Fruit fly (Drosophila melanogaster): ENCODE data around the gene hdly.

The hdly gene

DNA sequence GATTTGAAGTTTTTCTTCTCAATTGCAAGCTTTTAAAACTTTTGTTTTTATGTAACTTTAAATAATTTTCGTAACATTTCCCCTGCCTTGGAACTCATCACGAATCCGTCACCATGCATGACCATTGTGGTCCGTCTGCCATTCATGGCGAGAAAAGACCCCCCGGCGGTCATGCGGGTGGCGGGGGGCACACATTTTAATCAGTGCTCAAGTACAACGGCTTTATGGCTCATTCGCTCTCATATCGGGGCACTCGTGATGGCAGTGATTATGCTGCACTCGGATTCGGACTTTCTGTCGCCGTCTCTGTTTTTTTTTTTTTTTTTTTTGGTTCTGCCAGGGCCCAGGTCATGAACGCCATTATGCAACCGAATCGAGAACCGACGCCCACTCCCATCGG lies 40.4 kb downstream of the hdly start:
- TF ChIP-seq svp (GFP tag) (peak; percentile 94), Eip78C (GFP tag) (peak; percentile 22), salr (GFP tag; optimal IDR thresholded peaks at IDR 0.05) (no peak)

DNA sequence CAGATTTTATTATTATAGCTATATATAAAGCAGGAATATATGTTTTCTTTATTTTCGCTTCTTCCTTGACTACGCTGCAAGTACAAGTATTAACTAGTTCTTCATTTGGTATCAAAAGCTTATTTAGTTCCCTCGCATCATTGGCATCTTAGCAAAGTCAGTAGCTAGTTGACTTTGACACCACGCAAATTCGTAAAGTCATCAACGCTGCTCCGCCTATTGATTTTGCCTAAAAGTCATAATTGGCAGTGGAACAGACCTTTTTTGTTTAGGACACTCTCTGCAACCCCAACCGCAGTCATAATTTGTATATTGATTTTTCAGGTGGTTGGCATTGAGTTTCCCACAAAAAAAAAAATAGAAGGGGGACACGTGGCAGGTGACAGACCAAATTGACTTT lies 41.0 kb downstream of the hdly start:
- TF ChIP-seq CG8319 (GFP tag; optimal IDR thresholded peaks at IDR 0.05), result no peak
- peak; percentile 49 for TF ChIP-seq fkh (GFP tag; optimal IDR thresholded peaks at IDR 0.05)
- TF ChIP-seq lz (GFP tag; optimal IDR thresholded peaks at IDR 0.05), result no peak
- TF ChIP-seq Sox15 (GFP tag; optimal IDR thresholded peaks at IDR 0.05), result no peak

DNA sequence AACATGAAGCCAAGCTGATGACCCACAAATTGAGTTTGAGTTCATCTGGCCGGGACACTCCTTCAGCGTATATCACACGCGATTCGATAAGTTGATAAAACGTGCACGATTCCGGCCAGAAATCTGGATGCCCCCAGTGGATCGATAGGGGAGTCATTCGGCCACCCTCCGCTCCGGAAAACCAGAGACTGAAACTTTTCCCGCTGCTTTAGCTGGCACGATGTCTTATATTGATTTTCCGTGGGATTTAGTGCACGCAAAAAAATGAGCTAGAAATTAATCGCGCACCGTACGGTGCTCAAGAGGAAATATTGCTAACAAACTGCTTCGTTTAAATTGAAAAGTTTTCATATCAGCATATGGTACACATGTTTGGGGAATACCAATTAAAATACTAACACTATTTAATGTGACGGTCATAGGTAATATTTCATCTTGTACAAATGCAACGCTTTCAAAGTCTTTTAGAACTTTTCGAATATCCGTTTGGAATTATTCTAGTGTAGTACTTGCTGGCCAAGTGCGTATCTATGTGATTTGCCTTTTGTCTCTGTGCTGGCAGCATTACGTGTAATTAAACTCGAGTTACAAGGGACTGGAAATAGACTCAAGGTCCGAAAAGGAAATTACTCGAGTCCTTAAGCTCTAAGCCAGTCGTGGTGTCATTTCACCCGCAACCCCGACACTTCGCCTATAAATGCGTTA lies 42.0 kb downstream of the hdly start:
- no peak for TF ChIP-seq CG31627 (GFP tag; optimal IDR thresholded peaks at IDR 0.05)
- TF ChIP-seq esn (GFP tag; optimal IDR thresholded peaks at IDR 0.05), result no peak
- no peak for TF ChIP-seq CG11902 (GFP tag; optimal IDR thresholded peaks at IDR 0.05)
- peak; percentile 5 for TF ChIP-seq Eip78C (GFP tag)
- no peak for TF ChIP-seq CG11762 (GFP tag; optimal IDR thresholded peaks at IDR 0.05; ENCODE audit: insufficient read depth)

DNA sequence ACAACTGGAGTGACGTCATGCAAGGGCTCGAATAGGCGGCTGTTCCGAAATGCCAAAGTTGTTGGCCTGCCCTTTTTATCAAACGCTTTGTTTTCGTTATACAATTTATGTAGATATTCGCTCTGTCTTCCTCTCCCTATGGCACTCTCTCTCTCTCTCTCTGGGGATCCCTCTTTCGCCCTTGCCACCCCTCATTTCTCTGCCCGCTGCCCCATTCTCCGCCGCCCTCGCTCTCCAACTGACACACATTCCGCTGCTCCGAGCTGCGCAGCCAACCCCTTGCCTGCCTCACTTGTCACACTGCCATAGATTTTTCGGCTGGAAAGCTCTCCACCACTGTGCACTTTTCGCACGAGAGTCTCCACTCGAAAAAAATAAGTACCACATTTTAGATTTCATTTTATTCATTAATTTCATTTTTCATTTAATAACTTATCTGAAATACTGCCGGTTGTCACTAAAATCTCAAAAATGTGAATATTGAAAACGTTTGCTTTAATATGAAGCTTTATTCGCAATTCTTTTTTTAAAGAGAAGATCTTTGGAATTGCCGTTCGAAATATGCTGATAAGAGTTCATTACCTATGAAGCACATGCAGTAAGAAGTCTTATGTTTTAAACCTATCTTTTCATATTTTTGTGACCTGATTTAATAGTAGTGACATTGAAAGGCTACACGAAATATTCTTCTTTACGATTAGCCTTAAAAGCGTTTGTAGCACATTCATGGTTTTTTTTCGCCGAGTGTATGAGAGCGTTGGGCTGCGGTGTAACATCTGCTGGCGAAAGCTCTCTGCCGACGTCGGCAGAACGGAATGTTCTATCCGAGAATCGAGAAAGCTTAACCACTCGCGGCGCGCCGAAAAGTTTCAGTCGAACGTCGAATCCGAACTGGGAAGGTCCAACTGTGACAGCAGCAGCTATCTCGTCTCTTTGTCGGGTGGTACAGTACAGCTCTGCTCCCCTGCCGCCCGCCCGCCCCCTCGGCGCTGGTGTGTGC lies 43.1 kb downstream of the hdly start:
- no peak for TF ChIP-seq CG1621 (tag; optimal IDR thresholded peaks at IDR 0.05)
- TF ChIP-seq Lpt (GFP tag; optimal IDR thresholded peaks at IDR 0.05), result peak; percentile 34
- TF ChIP-seq CG8632 (GFP tag; optimal IDR thresholded peaks at IDR 0.05), result peak; percentile 78
- TF ChIP-seq CG32006 (GFP tag; optimal IDR thresholded peaks at IDR 0.05), result peak; percentile 89
- peak; percentile 73 for TF ChIP-seq CG3919 (GFP tag; optimal IDR thresholded peaks at IDR 0.05)
- TF ChIP-seq Hr39 (GFP tag; optimal IDR thresholded peaks at IDR 0.05), result peak; percentile 82
- peak; percentile 35 for TF ChIP-seq Eip93F (GFP tag; optimal IDR thresholded peaks at IDR 0.05)
- TF ChIP-seq spab (GFP tag; optimal IDR thresholded peaks at IDR 0.05), result peak; percentile 65
- no peak for TF ChIP-seq CG6854 (GFP tag; optimal IDR thresholded peaks at IDR 0.05)
- no peak for TF ChIP-seq Hr38 (GFP tag; optimal IDR thresholded peaks at IDR 0.05)
- TF ChIP-seq CG11762 (GFP tag; optimal IDR thresholded peaks at IDR 0.05; ENCODE audit: insufficient read depth), result peak; percentile 80
- TF ChIP-seq CG6792 (GFP tag; optimal IDR thresholded peaks at IDR 0.05), result peak; percentile 80
- TF ChIP-seq CG10669 (GFP tag; optimal IDR thresholded peaks at IDR 0.05), result peak; percentile 78
- TF ChIP-seq CG15336 (GFP tag; IDR thresholded peaks at IDR 0.05), result peak; percentile 42; the same call in 1 of the 2 replicates
- peak; percentile 85 for TF ChIP-seq topi (GFP tag; optimal IDR thresholded peaks at IDR 0.05)
- TF ChIP-seq Smox (GFP tag; optimal IDR thresholded peaks at IDR 0.05), result peak; percentile 84
- peak; percentile 1 to 90 for TF ChIP-seq salr (GFP tag; optimal IDR thresholded peaks at IDR 0.05)
- peak; percentile 60 for TF ChIP-seq CG8119 (GFP tag; IDR thresholded peaks at IDR 0.05)
- peak; percentile 31; the same call in 1 of the 2 replicates for TF ChIP-seq CG11294 (GFP tag; IDR thresholded peaks at IDR 0.05)
- TF ChIP-seq vri (GFP tag; optimal IDR thresholded peaks at IDR 0.05), result peak; percentile 83
- peak; percentile 88 for TF ChIP-seq Sox15 (GFP tag; optimal IDR thresholded peaks at IDR 0.05)
- TF ChIP-seq Hr4 (GFP tag; optimal IDR thresholded peaks at IDR 0.05), result peak; percentile 85
- TF ChIP-seq CG34406 (GFP tag; optimal IDR thresholded peaks at IDR 0.05), result peak; percentile 80
- TF ChIP-seq Gug (GFP tag; IDR thresholded peaks at IDR 0.05), result no peak
- TF ChIP-seq Ets21C (GFP tag; optimal IDR thresholded peaks at IDR 0.05), result peak; percentile 76
- peak; percentile 87 for TF ChIP-seq CG31627 (GFP tag; optimal IDR thresholded peaks at IDR 0.05)
- TF ChIP-seq esn (GFP tag; optimal IDR thresholded peaks at IDR 0.05), result peak; percentile 94
- TF ChIP-seq OdsH (GFP tag; optimal IDR thresholded peaks at IDR 0.05), result peak; percentile 82
- TF ChIP-seq dac (GFP tag; optimal IDR thresholded peaks at IDR 0.05), result peak; percentile 44
- peak; percentile 4 to 61 for TF ChIP-seq ss (GFP tag; optimal IDR thresholded peaks at IDR 0.05)
- peak; percentile 79 for TF ChIP-seq Met (GFP tag; optimal IDR thresholded peaks at IDR 0.05)
- TF ChIP-seq CG6808 (GFP tag; optimal IDR thresholded peaks at IDR 0.05), result peak; percentile 54
- peak; percentile 61 for TF ChIP-seq CG16779 (tag; optimal IDR thresholded peaks at IDR 0.05)
- peak; percentile 44 for TF ChIP-seq dsx (GFP tag; optimal IDR thresholded peaks at IDR 0.05; ENCODE audit: poor library complexity, severe bottlenecking)
- TF ChIP-seq achi (GFP tag; optimal IDR thresholded peaks at IDR 0.05), result peak; percentile 72
